Fruit fly (Drosophila melanogaster): ENCODE measurements around the gene CG7692.
A peak's percentile ranks its signal among the peaks of the same experiment; 100 is the strongest.

Gene CG7692

DNA sequence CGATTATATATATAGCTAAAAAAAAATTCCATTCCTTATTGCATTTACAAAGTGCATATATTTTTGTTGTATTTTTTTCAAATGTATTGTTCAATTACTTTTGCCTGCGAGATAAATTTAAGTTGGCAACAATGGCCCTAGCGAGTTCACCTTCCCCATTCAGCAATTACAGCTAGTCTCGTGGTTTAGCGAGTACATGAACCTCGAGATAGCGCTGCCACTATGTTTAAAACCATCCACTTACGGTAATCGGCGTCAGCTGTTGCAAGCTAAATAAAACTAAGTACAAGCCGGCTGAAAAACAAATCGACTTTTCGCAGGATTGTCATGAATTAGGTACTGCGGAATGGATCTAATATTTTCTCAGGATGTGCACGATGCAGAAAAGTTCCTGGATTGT lies 1.2 kb downstream of the CG7692 start (continued):
- TF ChIP-seq gsb (GFP tag; IDR thresholded peaks at IDR 0.05): no peak
- TF ChIP-seq CG17829 (tag; optimal IDR thresholded peaks at IDR 0.05): peak; percentile 46
- no peak for TF ChIP-seq ind (GFP tag; optimal IDR thresholded peaks at IDR 0.05)
- no peak for TF ChIP-seq CG11695 (GFP tag; IDR thresholded peaks at IDR 0.05)
- TF ChIP-seq HLH54F (GFP tag; optimal IDR thresholded peaks at IDR 0.05): no peak
- TF ChIP-seq CG10209 (GFP tag; optimal IDR thresholded peaks at IDR 0.05): no peak
- TF ChIP-seq CG2116 (GFP tag; optimal IDR thresholded peaks at IDR 0.05): peak; percentile 49
- TF ChIP-seq Hmx (GFP tag; optimal IDR thresholded peaks at IDR 0.05): no peak
- TF ChIP-seq Spps (tag; optimal IDR thresholded peaks at IDR 0.05): no peak
- TF ChIP-seq BtbVII (GFP tag; optimal IDR thresholded peaks at IDR 0.05): no peak
- TF ChIP-seq Dip3 (GFP tag; optimal IDR thresholded peaks at IDR 0.05): no peak
- no peak for TF ChIP-seq tll (GFP tag; optimal IDR thresholded peaks at IDR 0.05)
- TF ChIP-seq CG3281 (GFP tag; optimal IDR thresholded peaks at IDR 0.05): no peak
- TF ChIP-seq lbe (GFP tag; optimal IDR thresholded peaks at IDR 0.05): no peak
- no peak for TF ChIP-seq CG1602 (GFP tag; optimal IDR thresholded peaks at IDR 0.05)
- TF ChIP-seq CG10366 (GFP tag; IDR thresholded peaks at IDR 0.05): no peak
- TF ChIP-seq CG5245 (GFP tag; optimal IDR thresholded peaks at IDR 0.05): no peak
- no peak for TF ChIP-seq zfh1 (GFP tag; IDR thresholded peaks at IDR 0.05)
- TF ChIP-seq CG7745 (tag; optimal IDR thresholded peaks at IDR 0.05): no peak
- no peak for TF ChIP-seq CG11723 (GFP tag; optimal IDR thresholded peaks at IDR 0.05)
- TF ChIP-seq dysf (GFP tag; IDR thresholded peaks at IDR 0.05): no peak
- TF ChIP-seq CG32767 (GFP tag; IDR thresholded peaks at IDR 0.05): no peak
- no peak for TF ChIP-seq Rx (GFP tag; IDR thresholded peaks at IDR 0.05)
- no peak for TF ChIP-seq h (optimal IDR thresholded peaks at IDR 0.05)
- no peak for TF ChIP-seq CG33557 (GFP tag; optimal IDR thresholded peaks at IDR 0.05)
- TF ChIP-seq gro (GFP tag; optimal IDR thresholded peaks at IDR 0.05): no peak
- TF ChIP-seq CG17912 (GFP tag; optimal IDR thresholded peaks at IDR 0.05): peak; percentile 34
- no peak for TF ChIP-seq mld (GFP tag; IDR thresholded peaks at IDR 0.05; ENCODE audit: partially characterized antibody)
- no peak for TF ChIP-seq eve (GFP tag; optimal IDR thresholded peaks at IDR 0.05)
- TF ChIP-seq pnt (GFP tag; optimal IDR thresholded peaks at IDR 0.05): no peak
- TF ChIP-seq CG7839 (tag; optimal IDR thresholded peaks at IDR 0.05): no peak
- TF ChIP-seq pzg (GFP tag; optimal IDR thresholded peaks at IDR 0.05): peak; percentile 84
- TF ChIP-seq Hr51 (GFP tag; optimal IDR thresholded peaks at IDR 0.05): no peak
- TF ChIP-seq Fer2 (tag; optimal IDR thresholded peaks at IDR 0.05): no peak
- TF ChIP-seq CG11560 (tag; IDR thresholded peaks at IDR 0.05): no peak
- peak; percentile 35 for TF ChIP-seq YL-1 (GFP tag; optimal IDR thresholded peaks at IDR 0.05)
- TF ChIP-seq Deaf1 (tag; optimal IDR thresholded peaks at IDR 0.05): no peak
- peak; percentile 41; the same call in 1 of the 3 replicates for TF ChIP-seq row (GFP tag; IDR thresholded peaks at IDR 0.05)
- no peak for TF ChIP-seq zen2 (GFP tag; IDR thresholded peaks at IDR 0.05; ENCODE audit: partially characterized antibody)
- TF ChIP-seq CG7987 (GFP tag; optimal IDR thresholded peaks at IDR 0.05): peak; percentile 5
- TF ChIP-seq CG6654 (GFP tag; optimal IDR thresholded peaks at IDR 0.05): no peak
- no peak for TF ChIP-seq Bgb (GFP tag; IDR thresholded peaks at IDR 0.05; ENCODE audit: partially characterized antibody)
- peak; percentile 37 for TF ChIP-seq CoRest (tag; optimal IDR thresholded peaks at IDR 0.05)
- TF ChIP-seq oc (tag; optimal IDR thresholded peaks at IDR 0.05): no peak
- TF ChIP-seq Max (GFP tag; optimal IDR thresholded peaks at IDR 0.05): peak; percentile 23
- no peak for TF ChIP-seq fd64A (GFP tag; optimal IDR thresholded peaks at IDR 0.05)
- peak; percentile 38 for TF ChIP-seq Rfx (GFP tag; IDR thresholded peaks at IDR 0.05)
- no peak for TF ChIP-seq vnd (GFP tag; IDR thresholded peaks at IDR 0.05; ENCODE audit: partially characterized antibody)
- no peak for TF ChIP-seq dpn (GFP tag; optimal IDR thresholded peaks at IDR 0.05)
- no peak for TF ChIP-seq CG13123 (GFP tag; optimal IDR thresholded peaks at IDR 0.05)
- no peak for TF ChIP-seq gsb-n (tag; optimal IDR thresholded peaks at IDR 0.05)

Measured in whole organism, embryonic.